Fruit fly (Drosophila melanogaster) whole organism, embryonic: ENCODE measurements around the gene CG9662.

ENCODE experiments used
- B-H2 ChIP-seq: fragments of 200-800 bp; sonication (Bioruptor generic); optimal IDR thresholded peaks from 2 replicates; lab custom pipeline; 2018; ENCODE audit warnings: missing biosample characterization, mild to moderate bottlenecking, missing genetic modification characterization
- BtbVII ChIP-seq: fragments of 200-800 bp; sonication (Bioruptor generic); optimal IDR thresholded peaks from 3 replicates; lab custom pipeline; 2017; ENCODE audit warnings: missing biosample characterization, mild to moderate bottlenecking, missing genetic modification characterization
- CG10267 ChIP-seq: fragments of 200-800 bp; sonication (Bioruptor generic); optimal IDR thresholded peaks from 2 replicates; lab custom pipeline; 2018; ENCODE audit warnings: missing biosample characterization, mild to moderate bottlenecking, missing genetic modification characterization, moderate library complexity
- CG10543 ChIP-seq: fragments of 200-800 bp; sonication (Bioruptor generic); optimal IDR thresholded peaks from 3 replicates; lab custom pipeline; 2017; ENCODE audit warnings: missing biosample characterization, mild to moderate bottlenecking, missing genetic modification characterization, moderate library complexity
- CG14014 ChIP-seq: fragments of 200-800 bp; sonication (Bioruptor generic); IDR thresholded peaks from 2 replicates; pipeline ENCODE4 v1.3.6; 2022; ENCODE audit warnings: missing biosample characterization, missing genetic modification characterization
- CG14860 ChIP-seq: fragments of 200-800 bp; sonication (Bioruptor generic); IDR thresholded peaks from 3 replicates; pipeline ENCODE4 v1.3.6; 2022; ENCODE audit warnings: missing biosample characterization, missing genetic modification characterization; ENCODE audit not compliant: partially characterized antibody
- CG1603 ChIP-seq: fragments of 200-800 bp; sonication (Bioruptor generic); optimal IDR thresholded peaks from 2 replicates; lab custom pipeline; 2019; ENCODE audit warnings: missing biosample characterization, mild to moderate bottlenecking, missing genetic modification characterization, moderate library complexity
- CG17359 ChIP-seq: fragments of 200-800 bp; sonication (Bioruptor generic); optimal IDR thresholded peaks from 3 replicates; lab custom pipeline; 2018; ENCODE audit warnings: missing biosample characterization, mild to moderate bottlenecking, missing genetic modification characterization, moderate library complexity
- CG31388 ChIP-seq: fragments of 200-800 bp; sonication (Bioruptor generic); optimal IDR thresholded peaks from 2 replicates; lab custom pipeline; 2016; ENCODE audit warnings: missing biosample characterization, missing genetic modification characterization
- CG32532 ChIP-seq: fragments of 200-800 bp; sonication (Bioruptor generic); IDR thresholded peaks from 2 replicates; pipeline ENCODE4 v1.3.6; 2022; ENCODE audit warnings: missing biosample characterization, missing genetic modification characterization
- CG34376 ChIP-seq: fragments of 200-800 bp; sonication (Bioruptor generic); optimal IDR thresholded peaks from 2 replicates; lab custom pipeline; 2018; ENCODE audit warnings: missing biosample characterization, mild to moderate bottlenecking, missing genetic modification characterization
- CG5180 ChIP-seq: fragments of 200-800 bp; sonication (Bioruptor generic); optimal IDR thresholded peaks from 3 replicates; lab custom pipeline; 2017; ENCODE audit warnings: missing biosample characterization, missing genetic modification characterization, mild to moderate bottlenecking, moderate library complexity, missing genetic modification reagents
- CG6813 ChIP-seq: fragments of 200-800 bp; sonication (Bioruptor generic); optimal IDR thresholded peaks from 2 replicates; lab custom pipeline; 2017; ENCODE audit warnings: missing biosample characterization, missing genetic modification characterization, mild to moderate bottlenecking, moderate library complexity, missing genetic modification reagents
- CG6854 ChIP-seq: fragments of 200-800 bp; sonication (Bioruptor generic); optimal IDR thresholded peaks from 3 replicates; lab custom pipeline; 2017; ENCODE audit warnings: missing biosample characterization, mild to moderate bottlenecking, missing genetic modification characterization
- CTCF ChIP-seq: fragments of 200-800 bp; sonication (Bioruptor generic); optimal IDR thresholded peaks from 2 replicates; lab custom pipeline; 2017; ENCODE audit warnings: missing biosample characterization, mild to moderate bottlenecking, missing genetic modification characterization, moderate library complexity
- Elba2 ChIP-seq: fragments of 200-800 bp; sonication (Bioruptor generic); optimal IDR thresholded peaks from 3 replicates; lab custom pipeline; 2016; ENCODE audit warnings: missing biosample characterization, missing genetic modification characterization
- Ets65A ChIP-seq: fragments of 200-800 bp; sonication (Bioruptor generic); peaks from one replicate; lab custom pipeline; 2016; ENCODE audit warnings: missing biosample characterization, missing genetic modification characterization
- Fer1 ChIP-seq: fragments of 200-800 bp; sonication (Bioruptor generic); optimal IDR thresholded peaks from 2 replicates; lab custom pipeline; 2017; ENCODE audit warnings: missing biosample characterization, mild to moderate bottlenecking, missing genetic modification characterization
- HHEX ChIP-seq: fragments of 200-800 bp; sonication (Bioruptor generic); optimal IDR thresholded peaks from 3 replicates; lab custom pipeline; 2017; ENCODE audit warnings: missing biosample characterization, mild to moderate bottlenecking, missing genetic modification characterization, missing genetic modification reagents
- Hey ChIP-seq: fragments of 200-800 bp; sonication (Bioruptor generic); optimal IDR thresholded peaks from 3 replicates; lab custom pipeline; 2018; ENCODE audit warnings: missing biosample characterization, mild to moderate bottlenecking, missing genetic modification characterization
- HmgZ ChIP-seq: fragments of 200-800 bp; sonication (Bioruptor generic); optimal IDR thresholded peaks from 2 replicates; lab custom pipeline; 2018; ENCODE audit warnings: missing biosample characterization, mild to moderate bottlenecking, missing genetic modification characterization
- Hmr ChIP-seq: fragments of 200-800 bp; sonication (Bioruptor generic); optimal IDR thresholded peaks from 3 replicates; lab custom pipeline; 2017; ENCODE audit warnings: mild to moderate bottlenecking, missing biosample characterization, missing genetic modification reagents, missing genetic modification characterization
- TFAM ChIP-seq: fragments of 200-800 bp; sonication (Bioruptor generic); optimal IDR thresholded peaks from 2 replicates; lab custom pipeline; 2017; ENCODE audit warnings: missing biosample characterization, missing genetic modification characterization, inconsistent platforms
- chinmo ChIP-seq: fragments of 200-800 bp; sonication (Bioruptor generic); IDR thresholded peaks from 4 replicates; pipeline ENCODE4 v1.3.6; 2022; ENCODE audit warnings: missing biosample characterization, missing genetic modification characterization; ENCODE audit not compliant: partially characterized antibody
- croc ChIP-seq: fragments of 200-800 bp; sonication (Bioruptor generic); conservative IDR thresholded peaks from 3 replicates; pipeline ENCODE4 v1.3.6; 2022; ENCODE audit warnings: missing biosample characterization, missing genetic modification characterization
- crol ChIP-seq: fragments of 200-800 bp; sonication (Bioruptor generic); IDR thresholded peaks from 2 replicates; pipeline ENCODE4 v1.3.6; 2022; ENCODE audit warnings: missing biosample characterization, missing genetic modification characterization
- cwo ChIP-seq: fragments of 200-800 bp; sonication (Bioruptor generic); optimal IDR thresholded peaks from 3 replicates; lab custom pipeline; 2017; ENCODE audit warnings: missing biosample characterization, missing genetic modification characterization, mild to moderate bottlenecking, moderate library complexity, missing genetic modification reagents
- ems ChIP-seq: fragments of 200-800 bp; sonication (Bioruptor generic); optimal IDR thresholded peaks from 3 replicates; lab custom pipeline; 2016; ENCODE audit warnings: missing biosample characterization, missing genetic modification characterization
- eve ChIP-seq, 2 experiments: fragments of >200 bp; optimal IDR thresholded peaks; 2 replicates each; lab custom pipeline; 2017; ENCODE audit warnings: missing biosample characterization in 2 of 2, missing genetic modification characterization in 2 of 2
- exex ChIP-seq: fragments of 200-800 bp; sonication (Bioruptor generic); optimal IDR thresholded peaks from 4 replicates; lab custom pipeline; 2018; ENCODE audit warnings: missing biosample characterization, mild to moderate bottlenecking, missing genetic modification characterization, moderate library complexity
- grn ChIP-seq: fragments of 200-800 bp; sonication (Bioruptor generic); optimal IDR thresholded peaks from 3 replicates; lab custom pipeline; 2017; ENCODE audit warnings: missing biosample characterization, missing genetic modification characterization
- gsb-n ChIP-seq: fragments of 200-800 bp; sonication (Bioruptor generic); optimal IDR thresholded peaks from 3 replicates; lab custom pipeline; 2018; ENCODE audit warnings: missing biosample characterization, mild to moderate bottlenecking, missing genetic modification characterization
- lab ChIP-seq: fragments of 200-800 bp; sonication (Bioruptor generic); optimal IDR thresholded peaks from 3 replicates; lab custom pipeline; 2017; ENCODE audit warnings: missing biosample characterization, missing genetic modification characterization, mild to moderate bottlenecking, moderate library complexity, missing genetic modification reagents
- lbe ChIP-seq: fragments of 200-800 bp; sonication (Bioruptor generic); optimal IDR thresholded peaks from 2 replicates; lab custom pipeline; 2016; ENCODE audit warnings: missing biosample characterization, mild to moderate bottlenecking, missing genetic modification characterization
- mirr ChIP-seq: fragments of 200-800 bp; sonication (Bioruptor generic); optimal IDR thresholded peaks from 3 replicates; lab custom pipeline; 2018; ENCODE audit warnings: missing biosample characterization, mild to moderate bottlenecking, missing genetic modification characterization
- p53 ChIP-seq: fragments of 200-800 bp; sonication (Bioruptor generic); optimal IDR thresholded peaks from 2 replicates; lab custom pipeline; 2016; ENCODE audit warnings: missing biosample characterization, missing genetic modification characterization
- pum ChIP-seq: fragments of 200-800 bp; sonication (Bioruptor generic); optimal IDR thresholded peaks from 2 replicates; lab custom pipeline; 2016; ENCODE audit warnings: missing biosample characterization, missing genetic modification characterization
- rib ChIP-seq: fragments of 200-800 bp; sonication (Bioruptor generic); IDR thresholded peaks from 2 replicates; pipeline ENCODE4 v1.3.6; 2022; ENCODE audit warnings: missing biosample characterization, missing genetic modification characterization
- run ChIP-seq: fragments of 200-800 bp; sonication (Bioruptor generic); optimal IDR thresholded peaks from 3 replicates; lab custom pipeline; 2018; ENCODE audit warnings: missing biosample characterization, mild to moderate bottlenecking, missing genetic modification characterization
- sd ChIP-seq: fragments of 200-800 bp; sonication (Bioruptor generic); optimal IDR thresholded peaks from 3 replicates; lab custom pipeline; 2018; ENCODE audit warnings: missing biosample characterization, mild to moderate bottlenecking, missing genetic modification characterization, moderate library complexity
- sens ChIP-seq: fragments of 200-800 bp; sonication (Bioruptor generic); peaks from one replicate; lab custom pipeline; 2016; ENCODE audit warnings: missing biosample characterization, missing genetic modification characterization
- sug ChIP-seq: fragments of 200-800 bp; optimal IDR thresholded peaks from 2 replicates; lab custom pipeline; 2019; ENCODE audit warnings: missing biosample characterization, mild to moderate bottlenecking, missing genetic modification characterization, moderate library complexity

CG9662 gene

dm6 chr2L:3369083-3369653, 7.4 kb downstream of the CG9662 start (continued):
- peak; percentile 22 for TF ChIP-seq CG5180 (GFP tag; lab: Kevin White, UChicago)
- TF ChIP-seq CG14860 (GFP tag; lab: Robert Waterston, UW), result no peak
- TF ChIP-seq lbe, result no peak
- TF ChIP-seq grn (GFP tag; lab: Kevin White, UChicago), result peak; percentile 72
- TF ChIP-seq run (tag; lab: Kevin White, UChicago), result no peak
- TF ChIP-seq rib, result 0 out of 2 replicates have a peak, but pooled peaks have one; percentile 33
- no peak for TF ChIP-seq CG10267
- peak; percentile 85 for TF ChIP-seq sug (tag; lab: Kevin White, UChicago)
- no peak for TF ChIP-seq CG31388 (GFP tag; lab: Kevin White, UChicago)
- TF ChIP-seq CG34376 (GFP tag; lab: Kevin White, UChicago), result peak; percentile 81
- TF ChIP-seq HmgZ (tag; lab: Kevin White, UChicago), result peak; percentile 40
- TF ChIP-seq sens (GFP tag; lab: Kevin White, UChicago), result no peak
- no peak for TF ChIP-seq CG14014
- no peak for TF ChIP-seq p53 (GFP tag; lab: Kevin White, UChicago)
- TF ChIP-seq CTCF (GFP tag; lab: Kevin White, UChicago), result no peak
- peak; percentile 68 for TF ChIP-seq CG10543 (GFP tag; lab: Kevin White, UChicago)
- TF ChIP-seq cwo (GFP tag; lab: Kevin White, UChicago), result peak; percentile 72
- TF ChIP-seq Ets65A (GFP tag; lab: Kevin White, UChicago), result peak; percentile 41
- 0 out of 4 replicates have a peak, but pooled peaks have one; percentile 62 for TF ChIP-seq chinmo (GFP tag; lab: Robert Waterston, UW)
- peak; percentile 97 for TF ChIP-seq exex (tag; lab: Kevin White, UChicago)
- TF ChIP-seq CG17359 (tag; lab: Kevin White, UChicago), result no peak
- TF ChIP-seq CG1603 (tag; lab: Kevin White, UChicago), result no peak
- TF ChIP-seq B-H2, result peak; percentile 25
- TF ChIP-seq gsb-n (tag; lab: Kevin White, UChicago), result no peak
- TF ChIP-seq sd (tag; lab: Kevin White, UChicago), result peak; percentile 69
- TF ChIP-seq Hey, result peak; percentile 70
- TF ChIP-seq CG6813, result peak; percentile 10
- TF ChIP-seq pum (GFP tag; lab: Kevin White, UChicago), result no peak
- TF ChIP-seq HHEX (GFP tag; lab: Kevin White, UChicago), result peak; percentile 3
- peak; percentile 34 for TF ChIP-seq lab
- no peak for TF ChIP-seq TFAM (GFP tag; lab: Kevin White, UChicago)
- TF ChIP-seq Fer1 (GFP tag; lab: Kevin White, UChicago), result peak; percentile 4
- peak; percentile 84 for TF ChIP-seq mirr
- peak; percentile 49 for TF ChIP-seq BtbVII (GFP tag; lab: Kevin White, UChicago)
- TF ChIP-seq CG6854 (GFP tag; lab: Kevin White, UChicago), result no peak
- peak; percentile 26 for TF ChIP-seq Hmr
- no peak for TF ChIP-seq eve (GFP tag; optimal IDR thresholded peaks at IDR 0.05; lab: Kevin White, UChicago)
- TF ChIP-seq crol (GFP tag; lab: Robert Waterston, UW), result peak; percentile 80
- TF ChIP-seq CG32532 (GFP tag; lab: Robert Waterston, UW), result peak; percentile 11; the same call in 1 of the 2 replicates
- no peak for TF ChIP-seq croc (GFP tag; lab: Robert Waterston, UW)
- no peak for TF ChIP-seq Elba2 (GFP tag; lab: Kevin White, UChicago)
- TF ChIP-seq ems (GFP tag; lab: Kevin White, UChicago), result no peak
